Worm (Caenorhabditis elegans) whole organism, midembryonic: ENCODE results near the gene srv-2.

Experiments
- T22C8.4 ChIP-seq: fragments of 200-800 bp; sonication (Bioruptor generic); IDR thresholded peaks from 2 replicates; pipeline ENCODE4 v1.3.6; 2022; ENCODE audit warnings: missing genetic modification characterization, missing compliant biosample characterization
- klf-2 ChIP-seq: fragments of 200-800 bp; sonication (Bioruptor generic); conservative IDR thresholded peaks from 2 replicates; pipeline ENCODE4 v1.3.6; 2022; ENCODE audit warnings: missing genetic modification reagents, missing genetic modification characterization, missing compliant biosample characterization
- med-1 ChIP-seq: sonication (generic microtip); optimal IDR thresholded peaks from 2 replicates; lab custom pipeline; 2017; ENCODE audit warnings: missing genetic modification characterization, mild to moderate bottlenecking, missing compliant biosample characterization, antibody characterized with exemption, missing genetic modification reagents; ENCODE audit not compliant: insufficient read depth
- tab-1 ChIP-seq: fragments of 200-800 bp; sonication (Bioruptor generic); IDR thresholded peaks from 2 replicates; pipeline ENCODE4 v1.3.6; 2022; ENCODE audit warnings: missing genetic modification characterization, missing compliant biosample characterization
- ztf-23 ChIP-seq: fragments of 200-800 bp; sonication (Bioruptor generic); IDR thresholded peaks from 2 replicates; pipeline ENCODE4 v1.3.6; 2022; ENCODE audit warnings: missing genetic modification reagents, missing genetic modification characterization, missing compliant biosample characterization

DNA sequence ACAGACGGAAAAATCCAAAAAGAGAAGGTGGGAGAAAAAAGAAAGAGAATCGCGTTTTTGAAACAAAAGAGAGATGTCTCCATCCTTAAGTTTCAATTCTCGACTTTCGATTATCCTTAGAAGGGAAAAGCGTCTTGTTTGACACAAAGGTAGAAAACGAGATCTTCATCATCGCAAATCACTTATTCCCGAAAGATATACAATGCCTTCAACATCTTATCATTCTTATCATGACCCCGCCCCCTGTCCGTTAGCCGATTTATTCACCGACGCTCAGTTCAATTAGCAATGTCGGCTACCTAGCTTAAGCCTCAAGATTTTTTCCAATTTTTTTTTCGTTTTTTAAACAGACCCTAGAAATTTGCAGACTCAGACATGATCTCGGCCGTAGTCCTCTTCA lies 3.1 kb downstream of the srv-2 start, which contains the start of gene C14A4.9:
- TF ChIP-seq T22C8.4 (GFP tag; lab: Robert Waterston, UW) (no peak), med-1 (GFP tag; lab: Kevin White, UChicago) (no peak), ztf-23 (GFP tag; lab: Robert Waterston, UW) (no peak), klf-2 (no peak), tab-1 (no peak)
